Fruit fly (Drosophila melanogaster) whole organism, wandering third instar larva: ENCODE measurements around the gene MtnD.
A peak's percentile ranks its signal among the peaks of the same experiment; 100 is the strongest.

Source experiments
- Mio ChIP-seq: sonication (Bioruptor generic); optimal IDR thresholded peaks from 2 replicates; lab custom pipeline; 2016; ENCODE audit warnings: missing biosample characterization, missing genetic modification characterization
- Rel ChIP-seq, 2 experiments: fragments of 200-800 bp; sonication (Bioruptor generic) in 1 of 2; optimal IDR thresholded peaks; 2 replicates in 1 of 2; 3 replicates in 1 of 2; lab custom pipeline; 2016 to 2019; ENCODE audit warnings: mild to moderate bottlenecking in 2 of 2, missing biosample characterization in 2 of 2, missing genetic modification characterization in 2 of 2, moderate library complexity in 1 of 2
- brk ChIP-seq: fragments of 200-800 bp; sonication (Bioruptor generic); optimal IDR thresholded peaks from 2 replicates; lab custom pipeline; 2016; ENCODE audit warnings: missing biosample characterization, mild to moderate bottlenecking, missing genetic modification characterization
- dsf ChIP-seq: sonication (Bioruptor generic); optimal IDR thresholded peaks from 2 replicates; lab custom pipeline; 2016; ENCODE audit warnings: missing biosample characterization, missing genetic modification characterization, borderline replicate concordance
- h ChIP-seq: fragments of 200-800 bp; sonication (Bioruptor generic); optimal IDR thresholded peaks from 3 replicates; lab custom pipeline; 2016; ENCODE audit warnings: missing biosample characterization, mild to moderate bottlenecking, missing genetic modification characterization

DNA sequence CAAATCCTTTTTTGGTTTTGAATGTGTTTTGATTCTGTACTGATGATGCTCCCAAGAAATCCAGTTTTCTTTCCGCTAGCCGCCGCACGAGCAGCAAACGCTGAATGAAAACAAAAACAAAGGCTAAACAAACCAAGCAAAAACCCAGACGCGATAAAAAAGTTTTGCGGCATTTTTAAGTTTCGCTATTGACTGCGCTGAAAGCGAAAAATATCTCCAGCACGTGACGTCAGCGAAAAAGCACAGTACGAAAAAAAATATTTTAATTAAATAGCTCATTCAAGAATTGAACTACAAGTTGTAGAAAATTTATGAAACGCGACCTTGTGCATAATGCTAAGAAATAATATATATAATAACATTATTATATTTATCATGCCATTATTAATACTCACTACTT is 10.2 kb downstream of the MtnD start:
- TF ChIP-seq Mio (GFP tag; lab: Kevin White, UChicago) (no peak), Rel (GFP tag; optimal IDR thresholded peaks at IDR 0.05; lab: Kevin White, UChicago) (no peak), Rel (tag; optimal IDR thresholded peaks at IDR 0.05; lab: Kevin White, UChicago) (no peak), h (no peak), brk (GFP tag; lab: Kevin White, UChicago) (peak; percentile 17), dsf (no peak)
